Fruit fly (Drosophila melanogaster) whole organism, pupa: Measurements from ENCODE around the gene Ccdc58.

Experiments
- CG12605 ChIP-seq: fragments of 200-800 bp; sonication (Bioruptor generic); IDR thresholded peaks from 2 replicates; pipeline ENCODE4 v1.3.6; 2022; ENCODE audit warnings: missing biosample characterization, missing genetic modification characterization
- CG32121 ChIP-seq: fragments of 200-800 bp; sonication (Bioruptor generic); IDR thresholded peaks from 2 replicates; pipeline ENCODE4 v1.3.6; 2022; ENCODE audit warnings: missing biosample characterization, missing genetic modification characterization

DNA sequence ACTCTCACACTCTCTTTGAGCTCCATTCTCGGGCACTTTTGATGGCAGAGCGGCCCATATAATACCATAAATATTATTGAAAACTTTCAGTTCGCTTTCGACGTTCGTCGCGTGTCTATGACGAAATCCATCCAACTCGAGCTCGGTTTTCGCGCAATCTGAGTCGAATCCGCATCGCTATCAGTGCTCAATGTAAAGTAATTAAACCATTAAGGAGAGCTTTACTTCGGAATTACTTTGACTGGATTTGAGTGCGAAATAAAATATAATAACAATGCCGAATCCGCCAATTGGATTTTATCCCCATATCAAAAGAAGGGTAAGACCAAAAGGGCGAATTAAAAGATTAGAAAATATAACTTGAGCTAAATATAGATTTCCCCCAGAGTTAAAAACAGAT lies 43.1 kb downstream of the Ccdc58 start:
- TF ChIP-seq CG32121 (GFP tag; lab: Robert Waterston, UW) = no peak
- no peak for TF ChIP-seq CG12605 (GFP tag; lab: Robert Waterston, UW)
